Worm (Caenorhabditis elegans) whole organism, early embryonic: ENCODE results near the gene Y73F8A.12.

ENCODE experiments used
- ama-1 ChIP-seq: fragments of 150-350 bp; optimal IDR thresholded peaks from 2 replicates; lab custom pipeline; 2014
- ceh-13 ChIP-seq: fragments of 200-800 bp; sonication (Bioruptor generic); optimal IDR thresholded peaks from 2 replicates; lab custom pipeline; 2018; ENCODE audit warnings: mild to moderate bottlenecking, missing genetic modification characterization, missing compliant biosample characterization
- ceh-36 ChIP-seq: sonication (generic microtip); optimal IDR thresholded peaks from 2 replicates; lab custom pipeline; 2016; ENCODE audit warnings: missing genetic modification characterization, inconsistent platforms, missing compliant biosample characterization
- flt-1 ChIP-seq: fragments of 200-800 bp; sonication (Bioruptor generic); IDR thresholded peaks from 2 replicates; pipeline ENCODE4 v1.3.6; 2022; ENCODE audit warnings: missing genetic modification characterization, missing compliant biosample characterization
- sea-1 ChIP-seq: fragments of 200-800 bp; sonication (Bioruptor generic); conservative IDR thresholded peaks from 2 replicates; pipeline ENCODE4 v1.3.6; 2022; ENCODE audit warnings: missing genetic modification characterization, missing compliant biosample characterization
- tbx-11 ChIP-seq: fragments of 200-800 bp; sonication (Bioruptor generic); IDR thresholded peaks from 2 replicates; pipeline ENCODE4 v1.3.6; 2022; ENCODE audit warnings: missing genetic modification characterization, missing compliant biosample characterization
- tra-4 ChIP-seq: sonication (generic microtip); optimal IDR thresholded peaks from 2 replicates; lab custom pipeline; 2017; ENCODE audit warnings: missing genetic modification characterization, missing compliant biosample characterization

ce11 chrIV:15312008-15312407 is 518 bp upstream of the Y73F8A.12 start, which contains the start of gene Y73F8A.13:
- TF ChIP-seq tra-4 (tag; lab: Kevin White, UChicago) (no peak), flt-1 (GFP tag; lab: Robert Waterston, UW) (no peak), sea-1 (no peak), tbx-11 (GFP tag; lab: Robert Waterston, UW) (no peak), ceh-36 (tag; lab: Kevin White, UChicago) (no peak), ama-1 (no peak), ceh-13 (GFP tag; lab: Kevin White, UChicago) (no peak)
